Worm (Caenorhabditis elegans) whole organism, L2 larva: ENCODE results near the gene C51E3.9.

ENCODE experiments used
- ceh-16 ChIP-seq: fragments of 150-350 bp; optimal IDR thresholded peaks from 2 replicates; lab custom pipeline; 2014; ENCODE audit warnings: missing biosample characterization, missing genetic modification characterization
- elt-1 ChIP-seq: fragments of 150-350 bp; optimal IDR thresholded peaks from 2 replicates; lab custom pipeline; 2014; ENCODE audit warnings: missing biosample characterization, missing genetic modification characterization
- fos-1 ChIP-seq: fragments of 150-350 bp; optimal IDR thresholded peaks from 2 replicates; lab custom pipeline; 2014; ENCODE audit warnings: missing biosample characterization, missing genetic modification characterization
- gmeb-1 ChIP-seq: fragments of 150-350 bp; optimal IDR thresholded peaks from 2 replicates; lab custom pipeline; 2014; ENCODE audit warnings: missing biosample characterization, missing genetic modification characterization
- nhr-11 ChIP-seq: fragments of 150-350 bp; optimal IDR thresholded peaks from 2 replicates; lab custom pipeline; 2014; ENCODE audit warnings: missing biosample characterization, missing genetic modification characterization
- nhr-21 ChIP-seq: fragments of 150-350 bp; optimal IDR thresholded peaks from 2 replicates; lab custom pipeline; 2014; ENCODE audit warnings: missing biosample characterization, missing genetic modification characterization
- sma-3 ChIP-seq: sonication (generic microtip); optimal IDR thresholded peaks from 2 replicates; lab custom pipeline; 2016; ENCODE audit warnings: missing genetic modification reagents, missing genetic modification characterization, missing compliant biosample characterization
- snpc-4 ChIP-seq: fragments of 150-350 bp; optimal IDR thresholded peaks from 2 replicates; lab custom pipeline; 2014; ENCODE audit warnings: missing biosample characterization, missing genetic modification characterization

ce11 chrV:10190081-10190556 is 44.4 kb downstream of the C51E3.9 start, which contains the start of gene ZK856.5:
- TF ChIP-seq nhr-21 (no peak), snpc-4 (tag; lab: Kevin White, UChicago) (no peak), ceh-16 (tag; lab: Kevin White, UChicago) (no peak), sma-3 (GFP tag; lab: Kevin White, UChicago) (no peak), fos-1 (tag; lab: Kevin White, UChicago) (peak; percentile 71), gmeb-1 (tag; lab: Kevin White, UChicago) (no peak), elt-1 (tag; lab: Kevin White, UChicago) (no peak), nhr-11 (tag; lab: Kevin White, UChicago) (no peak)
